Worm (Caenorhabditis elegans): ENCODE measurements around the gene folt-1.
A peak's percentile ranks its signal among the peaks of the same experiment; 100 is the strongest.
"Not testable (repeated sequence)": the region's sequence is repeated elsewhere in the genome, so short reads cannot be mapped to it uniquely, and the experiment has no call there.

Gene folt-1

ce11 chrV:11141179-11141578 is at the start of gene folt-1:
Gene folt-1, plus strand, starts transcription at chrV:11141479.
- no peak for TF ChIP-seq tbx-2 (tag; optimal IDR thresholded peaks at IDR 0.05)
- TF ChIP-seq fkh-2 (tag; optimal IDR thresholded peaks at IDR 0.05): no peak

DNA sequence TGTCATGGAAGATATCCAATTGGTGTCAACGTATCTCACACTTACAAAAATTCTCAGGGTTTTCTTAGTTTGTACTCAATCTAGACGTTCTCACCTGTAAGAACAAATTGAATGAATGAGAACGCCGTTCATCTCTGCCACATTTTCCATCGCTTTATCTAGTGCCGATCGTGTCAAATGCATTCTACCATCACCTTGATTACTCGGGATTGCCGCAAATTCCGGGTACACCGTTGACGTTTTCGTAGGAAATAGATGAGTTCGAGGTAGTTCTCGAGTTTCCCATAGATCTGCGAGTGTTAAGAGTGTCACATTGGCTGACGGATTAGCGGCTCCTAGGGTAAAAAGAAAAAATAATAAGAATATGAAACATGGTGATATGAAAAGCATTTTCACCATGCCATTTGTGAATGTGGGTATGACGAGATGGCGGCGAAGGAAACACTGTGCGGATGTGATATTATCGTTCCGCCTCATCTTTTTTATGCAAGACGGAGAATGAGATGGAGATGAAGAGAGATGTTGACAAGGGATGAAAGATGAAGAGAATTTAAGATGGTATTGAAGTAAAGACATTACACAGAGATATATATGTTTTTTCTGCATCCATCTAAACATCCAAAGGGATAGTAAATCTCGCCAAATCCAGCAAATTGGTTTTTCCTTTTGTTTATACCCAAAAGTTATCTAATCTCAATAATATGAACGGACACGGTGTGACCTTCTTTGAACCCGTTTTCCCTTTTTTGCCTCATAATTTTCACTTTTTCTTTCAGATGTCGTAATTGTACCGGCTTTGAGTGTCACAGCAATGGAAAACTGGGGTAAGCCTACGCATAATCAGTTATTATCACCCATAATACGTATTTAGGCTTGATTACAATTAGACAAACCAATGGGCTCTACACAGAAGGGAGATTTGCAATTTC is 47.9 kb upstream of the folt-1 start, which contains the start of gene lact-8:
lact-8 (minus strand) TSS at position 445 of the 929 bp plus-strand sequence.
- TF ChIP-seq nhr-25 (tag; optimal IDR thresholded peaks at IDR 0.05): peak; percentile 13
- TF ChIP-seq fkh-10 (GFP tag; optimal IDR thresholded peaks at IDR 0.05): no peak
- TF ChIP-seq elt-1 (tag; optimal IDR thresholded peaks at IDR 0.05): peak; percentile 65

ce11 chrV:11094698-11095097 is 46.6 kb upstream of the folt-1 start:
- TF ChIP-seq daf-12 (tag; optimal IDR thresholded peaks at IDR 0.05) (no peak), eor-1 (tag; optimal IDR thresholded peaks at IDR 0.05) (no peak), jun-1 (tag; optimal IDR thresholded peaks at IDR 0.05) (peak; percentile 25), nhr-67 (tag; optimal IDR thresholded peaks at IDR 0.05) (no peak), nfya-1 (tag; optimal IDR thresholded peaks at IDR 0.05; ENCODE audit: insufficient read depth) (no peak), nhr-23 (tag; optimal IDR thresholded peaks at IDR 0.05) (peak; percentile 2), ztf-11 (tag; optimal IDR thresholded peaks at IDR 0.05) (no peak), lin-39 (tag; optimal IDR thresholded peaks at IDR 0.05) (no peak), ceh-16 (tag; optimal IDR thresholded peaks at IDR 0.05) (no peak), elt-1 (tag; optimal IDR thresholded peaks at IDR 0.05) (peak; percentile 35)

DNA sequence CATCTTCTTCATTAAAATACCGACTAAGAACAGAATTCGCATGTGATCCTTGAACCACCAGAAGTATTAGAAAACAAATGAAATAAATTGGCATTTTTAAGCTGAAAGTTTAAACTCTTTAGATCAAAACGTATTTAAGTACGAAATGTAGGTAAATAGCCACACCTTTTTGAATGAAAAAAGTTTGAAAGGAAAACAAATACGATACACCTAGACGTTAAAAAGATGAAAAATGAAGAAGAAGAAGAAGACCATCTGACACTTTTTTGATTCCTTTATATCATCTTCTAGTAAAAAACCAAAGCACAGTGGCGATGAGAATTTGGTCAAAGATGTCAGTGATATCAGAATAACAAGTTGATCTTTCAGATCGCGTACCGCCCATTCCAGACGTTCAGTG is 45.4 kb upstream of the folt-1 start, which contains the start of gene Y42A5A.3:
Y42A5A.3 (minus strand) TSS at position 101 of the 400 bp plus-strand sequence.
- TF ChIP-seq tbx-2 (tag; optimal IDR thresholded peaks at IDR 0.05) (no peak), elt-2 (tag; optimal IDR thresholded peaks at IDR 0.05) (no peak), ZK546.5 (tag; optimal IDR thresholded peaks at IDR 0.05) (no peak)

DNA sequence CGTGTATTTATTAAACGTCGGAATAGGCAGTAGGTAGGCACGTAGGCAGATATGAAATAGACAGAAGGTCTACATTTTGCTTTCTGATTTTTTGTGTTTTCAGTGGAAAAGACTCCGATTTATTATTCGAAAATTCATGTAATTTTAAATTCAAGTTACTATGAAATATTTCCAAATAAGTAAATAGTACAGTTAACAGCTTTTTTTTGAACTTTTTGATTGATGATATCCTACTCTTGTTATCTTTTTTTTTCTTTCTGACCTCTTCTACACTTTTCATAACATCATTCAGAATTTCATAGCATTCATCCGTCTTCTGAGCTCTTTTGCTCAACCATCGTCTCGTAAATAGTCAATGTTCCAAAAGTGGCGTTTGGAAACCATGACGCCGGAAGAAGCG is 42.7 kb upstream of the folt-1 start, which contains the start of gene cdkl-1:
cdkl-1 (plus strand) TSS at position 301 of the 400 bp plus-strand sequence.
- TF ChIP-seq ztf-4 (tag; optimal IDR thresholded peaks at IDR 0.05): no peak
- TF ChIP-seq ztf-11 (tag; optimal IDR thresholded peaks at IDR 0.05): no peak
- no peak for TF ChIP-seq daf-12 (tag; optimal IDR thresholded peaks at IDR 0.05)

DNA sequence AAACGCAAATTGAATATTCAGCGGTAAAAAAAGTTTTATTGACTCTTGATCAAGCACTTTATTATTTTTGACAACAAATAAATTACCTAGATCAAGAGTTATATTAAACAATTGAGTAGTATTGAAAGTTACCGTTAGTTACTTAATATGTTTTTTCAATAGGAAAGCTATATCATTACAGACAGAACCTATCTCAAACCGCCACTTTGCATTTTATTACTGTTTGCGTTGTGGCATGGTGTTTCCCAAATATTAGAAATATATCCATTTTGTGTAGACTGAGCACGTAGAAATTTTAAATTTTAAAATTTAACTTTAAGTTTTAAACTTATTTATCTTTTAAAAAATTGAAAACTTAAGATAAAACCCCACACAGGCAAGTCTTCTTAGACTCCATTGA is 36.9 kb upstream of the folt-1 start:
- no peak for TF ChIP-seq tbx-2 (tag; optimal IDR thresholded peaks at IDR 0.05)
- TF ChIP-seq ceh-16 (tag; optimal IDR thresholded peaks at IDR 0.05): no peak
- TF ChIP-seq nhr-77 (tag; optimal IDR thresholded peaks at IDR 0.05): no peak
- TF ChIP-seq ama-1 (optimal IDR thresholded peaks at IDR 0.05): no peak
- no peak for TF ChIP-seq jun-1 (tag; optimal IDR thresholded peaks at IDR 0.05)
- no peak for TF ChIP-seq nhr-25 (tag; optimal IDR thresholded peaks at IDR 0.05)
- no peak for TF ChIP-seq eor-1 (tag; optimal IDR thresholded peaks at IDR 0.05)
- TF ChIP-seq skn-1 (tag; optimal IDR thresholded peaks at IDR 0.05): no peak
- no peak for TF ChIP-seq sea-2 (GFP tag; optimal IDR thresholded peaks at IDR 0.05)
- no peak for TF ChIP-seq ztf-11 (tag; optimal IDR thresholded peaks at IDR 0.05)
- no peak for TF ChIP-seq R02D3.7 (tag; optimal IDR thresholded peaks at IDR 0.05)

DNA sequence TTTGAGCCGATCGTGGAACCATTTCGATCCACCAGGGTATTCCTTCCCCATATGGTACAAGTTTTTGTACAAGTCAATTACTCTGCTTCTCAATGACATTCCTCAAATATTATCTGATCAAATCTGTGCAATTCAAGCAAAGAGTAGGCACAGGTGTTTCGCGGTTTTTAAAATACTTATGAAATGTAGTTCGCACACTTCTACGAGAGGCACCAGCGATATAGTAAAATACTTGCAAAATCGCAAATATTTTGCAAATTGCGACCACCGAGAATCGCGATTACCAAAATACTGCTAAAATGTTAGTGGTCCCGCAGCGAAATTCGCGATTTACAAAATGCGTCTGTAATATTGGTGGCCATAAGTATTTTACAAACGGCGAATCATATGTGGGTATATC is 31.6 kb upstream of the folt-1 start, which contains the start of gene Y42A5A.5:
Y42A5A.5 (minus strand) TSS at position 101 of the 400 bp plus-strand sequence.
- TF ChIP-seq sea-2 (GFP tag; optimal IDR thresholded peaks at IDR 0.05); daf-12 (tag; optimal IDR thresholded peaks at IDR 0.05); fkh-2 (tag; optimal IDR thresholded peaks at IDR 0.05): not testable (repeated sequence)

- TF ChIP-seq tbx-2 (tag; optimal IDR thresholded peaks at IDR 0.05): peak; percentile 32
- peak; percentile 36 for TF ChIP-seq lin-15B (tag; optimal IDR thresholded peaks at IDR 0.05)
- TF ChIP-seq unc-62 (GFP tag; optimal IDR thresholded peaks at IDR 0.05): no peak
- TF ChIP-seq nhr-25 (tag; optimal IDR thresholded peaks at IDR 0.05): peak; percentile 55
- peak; percentile 76 for TF ChIP-seq pha-4 (tag; optimal IDR thresholded peaks at IDR 0.05)
- no peak for TF ChIP-seq fos-1 (tag; optimal IDR thresholded peaks at IDR 0.05)
- no peak for TF ChIP-seq nhr-12 (tag; optimal IDR thresholded peaks at IDR 0.05)
- no peak for TF ChIP-seq unc-39 (tag; optimal IDR thresholded peaks at IDR 0.05)
- TF ChIP-seq fkh-10 (GFP tag; optimal IDR thresholded peaks at IDR 0.05): no peak
- TF ChIP-seq ceh-82 (tag; optimal IDR thresholded peaks at IDR 0.05): no peak
- no peak for TF ChIP-seq ztf-11 (tag; optimal IDR thresholded peaks at IDR 0.05)
- no peak for TF ChIP-seq nhr-67 (tag; optimal IDR thresholded peaks at IDR 0.05)
- no peak for TF ChIP-seq nhr-76 (tag; optimal IDR thresholded peaks at IDR 0.05)
- no peak for TF ChIP-seq ZK546.5 (tag; optimal IDR thresholded peaks at IDR 0.05)
- peak; percentile 38 for TF ChIP-seq skn-1 (tag; optimal IDR thresholded peaks at IDR 0.05)
- peak; percentile 91 for TF ChIP-seq hmg-11 (tag; optimal IDR thresholded peaks at IDR 0.05)
- TF ChIP-seq fkh-2 (tag; optimal IDR thresholded peaks at IDR 0.05): no peak
- TF ChIP-seq egl-5 (tag; optimal IDR thresholded peaks at IDR 0.05): peak; percentile 68
- TF ChIP-seq mdl-1 (tag; optimal IDR thresholded peaks at IDR 0.05): no peak
- TF ChIP-seq ztf-4 (tag; optimal IDR thresholded peaks at IDR 0.05): no peak
- TF ChIP-seq R02D3.7 (tag; optimal IDR thresholded peaks at IDR 0.05): no peak
- TF ChIP-seq sea-2 (GFP tag; optimal IDR thresholded peaks at IDR 0.05): no peak
- TF ChIP-seq lin-39 (tag; optimal IDR thresholded peaks at IDR 0.05): peak; percentile 57
Observed at ce11 chrV:11113041-11113574, 28.2 kb upstream of the folt-1 start, which contains the start of gene erfa-3. Gene erfa-3, minus strand, starts transcription at chrV:11113091.
